Fruit fly (Drosophila melanogaster): ENCODE data around the gene indra.
A peak's percentile ranks its signal among the peaks of the same experiment; 100 is the strongest.

DNA sequence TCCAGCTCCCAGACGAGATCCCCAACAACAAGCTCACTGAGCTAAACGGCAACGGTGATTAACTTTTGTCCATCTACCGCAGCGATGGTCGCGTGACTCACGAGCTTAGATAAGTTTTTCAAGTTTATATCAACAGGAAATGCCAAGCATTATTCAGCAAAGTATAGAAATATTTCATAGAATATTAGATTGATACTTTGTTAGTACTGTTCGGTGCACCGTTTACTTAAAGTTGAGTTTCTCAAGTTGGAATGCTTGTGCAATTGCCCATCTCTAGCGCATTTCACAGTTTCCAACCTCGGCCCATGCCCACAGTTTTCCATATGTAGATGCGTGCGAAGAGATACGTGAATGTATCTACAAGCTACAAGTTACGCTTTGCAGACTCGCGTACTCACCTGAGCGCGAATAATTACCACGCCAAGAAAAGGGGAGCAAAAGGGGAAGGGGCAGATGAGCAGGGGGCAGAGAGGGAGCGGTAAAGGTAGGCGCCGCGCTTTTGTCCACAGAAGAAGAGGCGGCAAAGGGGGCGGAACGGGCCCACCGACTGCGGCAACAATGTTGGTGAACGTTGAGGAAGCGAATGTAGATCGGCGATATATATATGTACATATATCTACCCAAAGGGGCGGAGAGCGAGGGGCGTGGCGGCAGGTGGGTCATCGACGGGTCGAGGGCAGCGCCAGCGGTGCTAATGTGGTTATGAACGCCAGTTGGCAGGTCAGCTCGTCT lies 34.0 kb upstream of the indra start:
- TF ChIP-seq Taf1 (GFP tag; IDR thresholded peaks at IDR 0.05) (no peak), h (optimal IDR thresholded peaks at IDR 0.05) (no peak), CG18011 (GFP tag; optimal IDR thresholded peaks at IDR 0.05) (peak; percentile 37), B-H2 (GFP tag; optimal IDR thresholded peaks at IDR 0.05) (no peak), H15 (GFP tag; IDR thresholded peaks at IDR 0.05) (peak; percentile 51; the same call in 1 of the 3 replicates), CG15073 (GFP tag; optimal IDR thresholded peaks at IDR 0.05) (no peak), Tbp (GFP tag; optimal IDR thresholded peaks at IDR 0.05) (no peak), CG4328 (GFP tag; optimal IDR thresholded peaks at IDR 0.05) (no peak), Hr78 (GFP tag; optimal IDR thresholded peaks at IDR 0.05) (no peak), twi (tag; optimal IDR thresholded peaks at IDR 0.05) (no peak), Dfd (GFP tag; optimal IDR thresholded peaks at IDR 0.05) (no peak), Abd-B (GFP tag; optimal IDR thresholded peaks at IDR 0.05) (peak; percentile 41), CG13894 (tag; optimal IDR thresholded peaks at IDR 0.05) (no peak), CTCF (GFP tag; optimal IDR thresholded peaks at IDR 0.05) (no peak)

Measured in whole organism, embryonic.